Worm (Caenorhabditis elegans) whole organism, L4/young adult: ENCODE data around the gene F11C7.7.

Experiments
- W03F9.2 ChIP-seq: fragments of 150-350 bp; optimal IDR thresholded peaks from 2 replicates; lab custom pipeline; 2014; ENCODE audit warnings: missing biosample characterization, missing genetic modification characterization
- dao-5 ChIP-seq: sonication (generic microtip); optimal IDR thresholded peaks from 2 replicates; lab custom pipeline; 2016; ENCODE audit warnings: missing genotype, missing genetic modification characterization, moderate library complexity, missing compliant biosample characterization
- him-1 ChIP-seq: sonication (generic microtip); optimal IDR thresholded peaks from 2 replicates; lab custom pipeline; 2016; ENCODE audit warnings: missing genotype, missing genetic modification reagents, missing genetic modification characterization, missing compliant biosample characterization

DNA sequence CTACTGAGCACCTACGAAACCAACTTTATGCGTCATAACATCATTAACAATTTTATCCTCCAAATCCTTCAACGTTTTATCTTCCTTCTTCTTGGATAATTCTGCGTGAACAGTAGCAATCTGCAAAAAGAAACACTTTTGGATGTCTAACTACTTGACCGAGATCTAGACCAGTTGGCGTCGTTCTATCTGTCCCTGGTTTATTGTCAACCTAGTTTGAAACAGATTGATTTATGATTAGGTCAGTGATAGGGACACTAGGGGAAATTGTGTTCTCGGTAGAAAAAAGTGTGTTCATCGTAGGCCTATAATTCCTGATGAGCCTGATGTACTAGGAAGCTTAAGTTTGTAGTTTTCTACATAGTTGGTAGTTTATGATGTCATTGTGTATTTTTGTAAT, 24.4 kb upstream of the F11C7.7 start:
- TF ChIP-seq dao-5 (tag; lab: Kevin White, UChicago), result no peak
- no peak for TF ChIP-seq him-1 (tag; lab: Kevin White, UChicago)
- no peak for TF ChIP-seq W03F9.2 (tag; lab: Kevin White, UChicago)
